Worm (Caenorhabditis elegans) whole organism, mixed stage, embryonic: ENCODE data around the gene cpna-4.

Source experiments
- elt-3 ChIP-seq: fragments of 150-350 bp; optimal IDR thresholded peaks from 2 replicates; lab custom pipeline; 2014; ENCODE audit warnings: missing biosample characterization, missing genetic modification characterization
- nhr-76 ChIP-seq: sonication (generic microtip); optimal IDR thresholded peaks from 2 replicates; lab custom pipeline; 2017; ENCODE audit warnings: missing biosample characterization, missing genetic modification characterization
- unc-39 ChIP-seq: fragments of 150-350 bp; optimal IDR thresholded peaks from 2 replicates; lab custom pipeline; 2014; ENCODE audit warnings: missing biosample characterization, missing genetic modification characterization
- unc-62 ChIP-seq: fragments of 150-350 bp; optimal IDR thresholded peaks from 2 replicates; lab custom pipeline; 2014; ENCODE audit warnings: missing biosample characterization, missing genetic modification reagents, missing genetic modification characterization
- zip-8 ChIP-seq: fragments of 150-350 bp; optimal IDR thresholded peaks from 2 replicates; lab custom pipeline; 2014; ENCODE audit warnings: missing biosample characterization, missing genetic modification characterization

- TF ChIP-seq unc-39 (tag; lab: Kevin White, UChicago) (no peak), unc-62 (GFP tag; lab: Kevin White, UChicago) (no peak), elt-3 (no peak), nhr-76 (no peak), zip-8 (tag; lab: Kevin White, UChicago) (no peak)
Observed at ce11 chrIV:15391549-15391948, 30.2 kb downstream of the cpna-4 start.
